Worm (Caenorhabditis elegans): ENCODE data around the gene C17C3.15.

Gene C17C3.15

DNA sequence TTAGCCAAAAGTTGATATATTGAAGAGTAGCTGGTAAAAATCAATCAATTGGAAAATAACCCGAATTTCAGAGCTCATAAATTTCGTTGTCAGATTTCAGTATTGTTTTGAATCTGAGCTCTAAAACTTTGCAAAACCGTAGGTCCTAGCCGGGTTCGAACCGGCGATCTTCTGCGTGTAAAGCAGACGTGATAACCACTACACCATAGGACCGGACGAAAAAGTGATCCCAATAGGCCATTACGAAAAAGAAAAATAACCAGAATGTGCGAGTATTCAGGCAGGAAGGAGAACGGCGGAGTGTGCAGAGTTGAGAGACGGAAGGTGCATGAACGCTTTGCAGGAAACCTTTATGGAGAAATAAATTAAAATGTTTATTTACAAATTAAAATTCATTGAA is 6.6 kb downstream of the C17C3.15 start (continued):
- no peak for TF ChIP-seq ceh-31 (tag; optimal IDR thresholded peaks at IDR 0.05)
- TF ChIP-seq zip-5 (tag; optimal IDR thresholded peaks at IDR 0.05) = no peak
- no peak for TF ChIP-seq unc-3 (GFP tag; conservative IDR thresholded peaks at IDR 0.05)
- no peak for TF ChIP-seq unc-3 (tag; optimal IDR thresholded peaks at IDR 0.05)
- TF ChIP-seq ceh-30 (tag; optimal IDR thresholded peaks at IDR 0.05) = no peak
- TF ChIP-seq dve-1 (tag; optimal IDR thresholded peaks at IDR 0.05) = peak; percentile 43
- no peak for TF ChIP-seq pax-1 (tag; optimal IDR thresholded peaks at IDR 0.05)
- TF ChIP-seq tbx-2 (tag; optimal IDR thresholded peaks at IDR 0.05) = peak; percentile 25
- TF ChIP-seq ceh-24 (tag; optimal IDR thresholded peaks at IDR 0.05) = no peak
- TF ChIP-seq nhr-11 (tag; optimal IDR thresholded peaks at IDR 0.05) = no peak
- TF ChIP-seq pha-4 (tag; optimal IDR thresholded peaks at IDR 0.05) = no peak
- TF ChIP-seq T23F11.4 (GFP tag; optimal IDR thresholded peaks at IDR 0.05) = no peak
- no peak for TF ChIP-seq ama-1 (optimal IDR thresholded peaks at IDR 0.05)
- peak; percentile 33 for TF ChIP-seq syd-9 (tag; optimal IDR thresholded peaks at IDR 0.05)
- peak; percentile 9 for TF ChIP-seq nfya-1 (tag; optimal IDR thresholded peaks at IDR 0.05)
- no peak for TF ChIP-seq ets-4 (tag; optimal IDR thresholded peaks at IDR 0.05)
- TF ChIP-seq ref-2 (tag; optimal IDR thresholded peaks at IDR 0.05) = no peak
- TF ChIP-seq hlh-13 (GFP tag; optimal IDR thresholded peaks at IDR 0.05) = no peak
- no peak for TF ChIP-seq hlh-15 (tag; optimal IDR thresholded peaks at IDR 0.05)
- TF ChIP-seq mec-3 (tag; optimal IDR thresholded peaks at IDR 0.05; ENCODE audit: borderline replicate concordance) = no peak

DNA sequence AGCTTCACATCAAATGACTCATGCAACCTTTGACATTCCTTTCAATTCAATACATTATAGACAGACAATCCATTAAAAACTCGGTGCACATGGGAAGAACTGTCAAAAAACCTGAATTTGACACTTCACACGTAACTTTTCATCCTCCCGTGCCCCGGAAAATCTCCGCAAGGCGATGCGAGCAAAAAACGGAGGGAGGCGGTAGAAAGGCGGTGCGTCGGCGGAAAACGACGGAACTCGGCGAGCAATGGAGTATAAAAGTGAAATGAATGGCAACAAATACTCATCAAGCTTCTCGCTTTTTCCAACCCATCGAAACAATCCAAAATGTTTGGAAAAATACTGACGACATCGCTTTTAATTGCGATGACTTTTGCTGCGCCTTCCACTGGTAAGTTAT is 7.6 kb downstream of the C17C3.15 start, which contains the start of gene T25E4.1:
T25E4.1 (plus strand) TSS at position 301 of the 400 bp plus-strand sequence.
- TF ChIP-seq nhr-232 (tag; optimal IDR thresholded peaks at IDR 0.05) (no peak), unc-86 (tag; optimal IDR thresholded peaks at IDR 0.05) (no peak), sdc-2 (tag; optimal IDR thresholded peaks at IDR 0.05) (no peak), unc-42 (tag; optimal IDR thresholded peaks at IDR 0.05) (no peak), ets-4 (tag; optimal IDR thresholded peaks at IDR 0.05) (no peak), elt-4 (tag; optimal IDR thresholded peaks at IDR 0.05) (no peak), syd-9 (tag; optimal IDR thresholded peaks at IDR 0.05) (no peak), pax-1 (tag; optimal IDR thresholded peaks at IDR 0.05) (no peak), zip-5 (tag; optimal IDR thresholded peaks at IDR 0.05) (no peak), ceh-24 (tag; optimal IDR thresholded peaks at IDR 0.05) (no peak), fkh-10 (GFP tag; optimal IDR thresholded peaks at IDR 0.05) (no peak), hlh-6 (tag; optimal IDR thresholded peaks at IDR 0.05) (no peak), Y22D7AL.16 (tag; optimal IDR thresholded peaks at IDR 0.05) (no peak), pag-3 (tag; optimal IDR thresholded peaks at IDR 0.05; ENCODE audit: borderline replicate concordance) (no peak), hlh-15 (tag; optimal IDR thresholded peaks at IDR 0.05) (no peak), gmeb-2 (tag; optimal IDR thresholded peaks at IDR 0.05) (no peak), K09A11.1 (tag; optimal IDR thresholded peaks at IDR 0.05; ENCODE audit: insufficient read depth) (no peak), ceh-31 (tag; optimal IDR thresholded peaks at IDR 0.05) (no peak), lim-6 (tag; optimal IDR thresholded peaks at IDR 0.05) (no peak), npax-4 (tag; optimal IDR thresholded peaks at IDR 0.05) (no peak)

- TF ChIP-seq hlh-30 (tag; optimal IDR thresholded peaks at IDR 0.05; ENCODE audit: insufficient read depth) (no peak), nhr-11 (tag; optimal IDR thresholded peaks at IDR 0.05) (no peak), pag-3 (tag; optimal IDR thresholded peaks at IDR 0.05; ENCODE audit: borderline replicate concordance) (no peak), mec-3 (tag; optimal IDR thresholded peaks at IDR 0.05; ENCODE audit: borderline replicate concordance) (no peak), hlh-6 (tag; optimal IDR thresholded peaks at IDR 0.05) (no peak), ets-4 (tag; optimal IDR thresholded peaks at IDR 0.05) (no peak), K02D7.2 (tag; optimal IDR thresholded peaks at IDR 0.05) (no peak), che-1 (tag; optimal IDR thresholded peaks at IDR 0.05) (no peak), tbx-7 (tag; optimal IDR thresholded peaks at IDR 0.05) (no peak), nfya-1 (tag; optimal IDR thresholded peaks at IDR 0.05) (no peak), C38D4.7 (GFP tag; optimal IDR thresholded peaks at IDR 0.05) (no peak), ceh-30 (tag; optimal IDR thresholded peaks at IDR 0.05) (no peak), unc-3 (GFP tag; conservative IDR thresholded peaks at IDR 0.05) (no peak), unc-3 (tag; optimal IDR thresholded peaks at IDR 0.05) (no peak), hlh-15 (tag; optimal IDR thresholded peaks at IDR 0.05) (no peak), sox-4 (tag; optimal IDR thresholded peaks at IDR 0.05) (no peak), ceh-19 (GFP tag; optimal IDR thresholded peaks at IDR 0.05) (no peak)
Measured at ce11 chrII:5578714-5579113, 8.3 kb downstream of the C17C3.15 start.

Measured in whole organism, late embryonic.